Worm (Caenorhabditis elegans) whole organism, L2 larva: ENCODE data around the gene kqt-3.

Experiments
- R02D3.7 ChIP-seq: fragments of 150-350 bp; optimal IDR thresholded peaks from 2 replicates; lab custom pipeline; 2014; ENCODE audit warnings: missing biosample characterization, missing genetic modification characterization
- aly-2 ChIP-seq: fragments of 150-350 bp; optimal IDR thresholded peaks from 2 replicates; lab custom pipeline; 2014; ENCODE audit warnings: missing biosample characterization, missing genetic modification characterization
- blmp-1 ChIP-seq: sonication (generic microtip); optimal IDR thresholded peaks from 2 replicates; lab custom pipeline; 2017; ENCODE audit warnings: missing genetic modification characterization, mild to moderate bottlenecking, missing compliant biosample characterization, antibody characterized with exemption, moderate library complexity; ENCODE audit not compliant: insufficient read depth
- dmd-4 ChIP-seq: sonication (generic microtip); optimal IDR thresholded peaks from 2 replicates; lab custom pipeline; 2017; ENCODE audit warnings: missing biosample characterization, missing genetic modification characterization
- lin-11 ChIP-seq: fragments of 150-350 bp; sonication (generic microtip); optimal IDR thresholded peaks from 2 replicates; lab custom pipeline; 2014; ENCODE audit warnings: missing biosample characterization, missing genetic modification characterization, inconsistent platforms, mixed read lengths
- lin-13 ChIP-seq: fragments of 150-350 bp; optimal IDR thresholded peaks from 2 replicates; lab custom pipeline; 2014; ENCODE audit warnings: missing biosample characterization, missing genetic modification reagents, missing genetic modification characterization
- lin-39 ChIP-seq: fragments of 150-350 bp; optimal IDR thresholded peaks from 2 replicates; lab custom pipeline; 2014; ENCODE audit warnings: missing biosample characterization, missing genetic modification reagents, missing genetic modification characterization
- mab-5 ChIP-seq: fragments of 150-350 bp; optimal IDR thresholded peaks from 2 replicates; lab custom pipeline; 2014; ENCODE audit warnings: missing biosample characterization, missing genetic modification characterization
- mdl-1 ChIP-seq, 2 experiments: fragments of 150-350 bp in 1 of 2; sonication (generic microtip) in 1 of 2; optimal IDR thresholded peaks; 2 replicates each; lab custom pipeline; 2017; ENCODE audit warnings: missing biosample characterization in 2 of 2, missing genetic modification characterization in 2 of 2
- nhr-23 ChIP-seq: fragments of 150-350 bp; optimal IDR thresholded peaks from 2 replicates; lab custom pipeline; 2014; ENCODE audit warnings: missing biosample characterization, missing genetic modification reagents, missing genetic modification characterization
- nhr-237 ChIP-seq: fragments of 150-350 bp; optimal IDR thresholded peaks from 2 replicates; lab custom pipeline; 2014; ENCODE audit warnings: missing biosample characterization, missing genetic modification characterization
- nhr-6 ChIP-seq: fragments of 150-350 bp; optimal IDR thresholded peaks from 2 replicates; lab custom pipeline; 2014; ENCODE audit warnings: missing biosample characterization, missing genetic modification characterization
- zag-1 ChIP-seq: fragments of 150-350 bp; optimal IDR thresholded peaks from 2 replicates; lab custom pipeline; 2014; ENCODE audit warnings: missing biosample characterization, missing genetic modification characterization

ce11 chrII:13732577-13732976 is 36.5 kb downstream of the kqt-3 start:
- no peak for TF ChIP-seq nhr-237 (tag; lab: Kevin White, UChicago)
- no peak for TF ChIP-seq mab-5 (tag; lab: Kevin White, UChicago)
- no peak for TF ChIP-seq blmp-1 (tag; lab: Kevin White, UChicago)
- TF ChIP-seq lin-39 (tag; lab: Kevin White, UChicago): no peak
- no peak for TF ChIP-seq zag-1 (tag; lab: Kevin White, UChicago)
- no peak for TF ChIP-seq lin-13 (GFP tag; lab: Kevin White, UChicago)
- no peak for TF ChIP-seq nhr-23
- TF ChIP-seq lin-11 (tag; lab: Kevin White, UChicago): no peak
- TF ChIP-seq mdl-1 (tag; optimal IDR thresholded peaks at IDR 0.05; lab: Kevin White, UChicago): no peak
- TF ChIP-seq R02D3.7 (tag; lab: Kevin White, UChicago): no peak
- TF ChIP-seq aly-2: no peak
- TF ChIP-seq dmd-4 (tag; lab: Kevin White, UChicago): no peak
- no peak for TF ChIP-seq nhr-6
